Fruit fly (Drosophila melanogaster): ENCODE measurements around the gene CG3726.

- TF ChIP-seq CG17806 (tag; optimal IDR thresholded peaks at IDR 0.05) (no peak), CG14655 (GFP tag; optimal IDR thresholded peaks at IDR 0.05) (no peak), Pif1A (GFP tag; optimal IDR thresholded peaks at IDR 0.05) (no peak), CG10348 (GFP tag; IDR thresholded peaks at IDR 0.05) (no peak), CG4496 (GFP tag; IDR thresholded peaks at IDR 0.05) (peak; percentile 36; the same call in 2 of the 3 replicates)
Observed at dm6 chrX:5964169-5964686, 47.3 kb downstream of the CG3726 start.

Data from whole organism, pupa.